Worm (Caenorhabditis elegans): ENCODE results near the gene Y79H2A.3.

- no peak for TF ChIP-seq elt-3 (tag; optimal IDR thresholded peaks at IDR 0.05)
- TF ChIP-seq mdl-1 (tag; optimal IDR thresholded peaks at IDR 0.05) = no peak
These were observed 42.2 kb upstream of the Y79H2A.3 start for ce11 chrIII:12094158-12094856.

Measured in whole organism, L3 larva.